Fruit fly (Drosophila melanogaster): ENCODE measurements around the gene Npc2b.

Npc2b gene

DNA sequence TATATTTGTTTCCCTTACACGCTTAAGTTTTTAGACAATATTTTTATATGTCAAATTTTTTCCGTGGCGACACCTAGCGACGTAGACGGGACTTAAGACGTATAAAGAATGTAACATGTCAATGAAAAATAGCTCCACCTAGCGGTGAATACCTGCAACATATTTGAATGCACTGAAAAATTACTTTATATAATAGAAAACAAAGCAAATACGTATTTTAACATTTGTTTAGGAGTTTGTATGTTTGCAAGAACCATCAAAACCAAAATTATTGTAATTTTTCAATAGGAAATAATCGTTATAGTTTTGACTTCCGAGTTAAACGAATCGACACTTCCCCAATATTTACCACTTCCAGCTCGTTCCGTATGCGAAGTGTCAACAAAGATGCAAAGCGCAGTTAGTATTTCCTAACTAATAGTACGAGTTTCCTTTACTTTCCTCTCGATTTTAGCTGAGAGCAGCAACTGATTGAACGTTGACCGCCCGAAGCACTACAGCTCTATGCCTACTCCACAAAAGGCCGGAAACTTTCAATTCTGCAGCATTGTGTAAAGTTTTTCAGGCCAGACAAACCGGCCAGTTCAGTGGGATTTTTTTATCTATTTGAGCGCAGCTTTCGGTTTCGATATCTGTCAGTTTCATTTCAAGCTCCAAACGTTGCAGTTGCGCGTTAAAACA is at the start of gene Npc2b (continued):
- TF ChIP-seq CG17612 (GFP tag; IDR thresholded peaks at IDR 0.05), result no peak
- TF ChIP-seq Six4 (GFP tag; optimal IDR thresholded peaks at IDR 0.05), result peak; percentile 7
- TF ChIP-seq CG8944 (GFP tag; optimal IDR thresholded peaks at IDR 0.05), result peak; percentile 62
- peak; percentile 60 for TF ChIP-seq CG11247 (GFP tag; IDR thresholded peaks at IDR 0.05)
- TF ChIP-seq CG17385 (GFP tag; optimal IDR thresholded peaks at IDR 0.05), result no peak
- TF ChIP-seq zfh1 (GFP tag; IDR thresholded peaks at IDR 0.05), result no peak; the same call in 2 of the 3 replicates
- TF ChIP-seq Oaz (GFP tag; IDR thresholded peaks at IDR 0.05), result 0 out of 2 replicates have a peak, but pooled peaks have one; percentile 21
- TF ChIP-seq ranshi (GFP tag; IDR thresholded peaks at IDR 0.05), result 0 out of 2 replicates have a peak, but pooled peaks have one; percentile 16
- TF ChIP-seq CG12659 (GFP tag; optimal IDR thresholded peaks at IDR 0.05), result peak; percentile 34
- TF ChIP-seq CG7271 (tag; optimal IDR thresholded peaks at IDR 0.05), result no peak
- TF ChIP-seq CG8359 (GFP tag; optimal IDR thresholded peaks at IDR 0.05; ENCODE audit: borderline replicate concordance), result peak; percentile 36
- peak; percentile 46 for TF ChIP-seq NC2β (GFP tag; optimal IDR thresholded peaks at IDR 0.05)
- TF ChIP-seq CG9727 (GFP tag; optimal IDR thresholded peaks at IDR 0.05), result peak; percentile 55
- TF ChIP-seq cato (GFP tag; optimal IDR thresholded peaks at IDR 0.05; ENCODE audit: borderline replicate concordance), result no peak
- peak; percentile 39; the same call in 1 of the 2 replicates for TF ChIP-seq Atf6 (GFP tag; IDR thresholded peaks at IDR 0.05)
- peak; percentile 79 for TF ChIP-seq CG9932 (GFP tag; IDR thresholded peaks at IDR 0.05)
- peak; percentile 99 for TF ChIP-seq CTCF (GFP tag; optimal IDR thresholded peaks at IDR 0.05)
- peak; percentile 55 for TF ChIP-seq CG1603 (tag; optimal IDR thresholded peaks at IDR 0.05)
- TF ChIP-seq lab (GFP tag; optimal IDR thresholded peaks at IDR 0.05), result peak; percentile 68
- TF ChIP-seq CG2199 (GFP tag; IDR thresholded peaks at IDR 0.05), result peak; percentile 83
- TF ChIP-seq lmd (GFP tag; IDR thresholded peaks at IDR 0.05), result peak; percentile 40; the same call in 1 of the 2 replicates
- no peak for TF ChIP-seq pfk (GFP tag; optimal IDR thresholded peaks at IDR 0.05)
- peak; percentile 43; the same call in 1 of the 2 replicates for TF ChIP-seq vvl (GFP tag; IDR thresholded peaks at IDR 0.05)
- no peak for TF ChIP-seq Rx (GFP tag; IDR thresholded peaks at IDR 0.05)
- TF ChIP-seq lov (optimal IDR thresholded peaks at IDR 0.05), result no peak
- TF ChIP-seq lov (GFP tag; IDR thresholded peaks at IDR 0.05), result 0 out of 3 replicates have a peak, but pooled peaks have one; percentile 3
- TF ChIP-seq Bgb (GFP tag; IDR thresholded peaks at IDR 0.05; ENCODE audit: partially characterized antibody), result peak; percentile 81
- no peak for TF ChIP-seq ERR (GFP tag; optimal IDR thresholded peaks at IDR 0.05)
- TF ChIP-seq H15 (GFP tag; IDR thresholded peaks at IDR 0.05), result 0 out of 3 replicates have a peak, but pooled peaks have one; percentile 36
- TF ChIP-seq Fer2 (tag; optimal IDR thresholded peaks at IDR 0.05), result no peak
- TF ChIP-seq Sox102F (GFP tag; optimal IDR thresholded peaks at IDR 0.05), result peak; percentile 62
- peak; percentile 11 for TF ChIP-seq scrt (GFP tag; optimal IDR thresholded peaks at IDR 0.05)
- TF ChIP-seq sug (tag; optimal IDR thresholded peaks at IDR 0.05), result peak; percentile 61
- TF ChIP-seq Taf1 (GFP tag; IDR thresholded peaks at IDR 0.05), result no peak
- peak; percentile 68 for TF ChIP-seq CG12391 (tag; optimal IDR thresholded peaks at IDR 0.05)
- TF ChIP-seq CG4282 (GFP tag; optimal IDR thresholded peaks at IDR 0.05), result peak; percentile 37
- TF ChIP-seq emc (GFP tag; optimal IDR thresholded peaks at IDR 0.05), result no peak
- TF ChIP-seq zen (tag; optimal IDR thresholded peaks at IDR 0.05), result peak; percentile 11
- peak; percentile 7; the same call in 1 of the 2 replicates for TF ChIP-seq Adf1 (GFP tag; IDR thresholded peaks at IDR 0.05)
- peak; percentile 76 for TF ChIP-seq lilli (GFP tag; optimal IDR thresholded peaks at IDR 0.05)
- TF ChIP-seq CG13287 (GFP tag; IDR thresholded peaks at IDR 0.05; ENCODE audit: partially characterized antibody), result peak; percentile 39; the same call in 1 of the 2 replicates
- TF ChIP-seq otp (GFP tag; IDR thresholded peaks at IDR 0.05), result 0 out of 3 replicates have a peak, but pooled peaks have one; percentile 34
- TF ChIP-seq Ptx1 (GFP tag; IDR thresholded peaks at IDR 0.05), result peak; percentile 44; the same call in 1 of the 2 replicates
- TF ChIP-seq CG31224 (GFP tag; IDR thresholded peaks at IDR 0.05), result no peak
- TF ChIP-seq klu (GFP tag; IDR thresholded peaks at IDR 0.05), result 0 out of 2 replicates have a peak, but pooled peaks have one; percentile 14
- no peak for TF ChIP-seq sna (GFP tag; IDR thresholded peaks at IDR 0.05; ENCODE audit: partially characterized antibody)
- TF ChIP-seq CG12299 (tag; optimal IDR thresholded peaks at IDR 0.05), result no peak
- TF ChIP-seq twi (tag; optimal IDR thresholded peaks at IDR 0.05), result peak; percentile 2
- TF ChIP-seq sens-2 (GFP tag; IDR thresholded peaks at IDR 0.05), result no peak
- TF ChIP-seq PHDP (tag; optimal IDR thresholded peaks at IDR 0.05), result peak; percentile 65

Data from whole organism, embryonic.